Fruit fly (Drosophila melanogaster) whole organism, embryonic: ENCODE results near the gene CG11898.

Source experiments
- Atf-2 ChIP-seq: fragments of 200-800 bp; sonication (Bioruptor generic); optimal IDR thresholded peaks from 2 replicates; lab custom pipeline; 2016; ENCODE audit warnings: missing biosample characterization, missing genetic modification characterization
- B-H2 ChIP-seq: fragments of 200-800 bp; sonication (Bioruptor generic); optimal IDR thresholded peaks from 2 replicates; lab custom pipeline; 2018; ENCODE audit warnings: missing biosample characterization, mild to moderate bottlenecking, missing genetic modification characterization
- CG10462 ChIP-seq: fragments of 200-800 bp; sonication (Bioruptor generic); optimal IDR thresholded peaks from 2 replicates; lab custom pipeline; 2016; ENCODE audit warnings: missing biosample characterization, missing genetic modification characterization
- CG12299 ChIP-seq: fragments of 200-800 bp; sonication (Bioruptor generic); optimal IDR thresholded peaks from 2 replicates; lab custom pipeline; 2018; ENCODE audit warnings: missing biosample characterization, mild to moderate bottlenecking, missing genetic modification characterization
- CG12391 ChIP-seq: fragments of 200-800 bp; sonication (Bioruptor generic); optimal IDR thresholded peaks from 3 replicates; lab custom pipeline; 2018; ENCODE audit warnings: missing biosample characterization, mild to moderate bottlenecking, missing genetic modification characterization, moderate library complexity
- CG17829 ChIP-seq: fragments of 200-800 bp; optimal IDR thresholded peaks from 2 replicates; lab custom pipeline; 2019; ENCODE audit warnings: missing biosample characterization, mild to moderate bottlenecking, missing genetic modification characterization, moderate library complexity
- CG18011 ChIP-seq: fragments of 200-800 bp; sonication (Bioruptor generic); optimal IDR thresholded peaks from 2 replicates; lab custom pipeline; 2017; ENCODE audit warnings: missing biosample characterization, missing genetic modification characterization, mild to moderate bottlenecking, moderate library complexity, missing genotype
- CG1832 ChIP-seq: fragments of 200-800 bp; sonication (Bioruptor generic); optimal IDR thresholded peaks from 2 replicates; lab custom pipeline; 2017; ENCODE audit warnings: missing biosample characterization, mild to moderate bottlenecking, missing genetic modification characterization, inconsistent platforms
- CG32767 ChIP-seq: fragments of 200-800 bp; sonication (Bioruptor generic); IDR thresholded peaks from 2 replicates; pipeline ENCODE4 v1.3.6; 2022; ENCODE audit warnings: missing biosample characterization, missing genetic modification characterization
- CG3995 ChIP-seq: fragments of 200-800 bp; sonication (Bioruptor generic); optimal IDR thresholded peaks from 3 replicates; lab custom pipeline; 2016; ENCODE audit warnings: missing biosample characterization, missing genetic modification characterization
- CG6765 ChIP-seq: fragments of 200-800 bp; sonication (Bioruptor generic); optimal IDR thresholded peaks from 3 replicates; lab custom pipeline; 2017; ENCODE audit warnings: missing biosample characterization, mild to moderate bottlenecking, missing genetic modification characterization
- CG7839 ChIP-seq: fragments of 200-800 bp; sonication (Bioruptor generic); optimal IDR thresholded peaks from 3 replicates; lab custom pipeline; 2018; ENCODE audit warnings: missing biosample characterization, mild to moderate bottlenecking, missing genetic modification characterization, moderate library complexity
- CG7928 ChIP-seq: fragments of 200-800 bp; sonication (Bioruptor generic); optimal IDR thresholded peaks from 2 replicates; lab custom pipeline; 2017; ENCODE audit warnings: missing biosample characterization, mild to moderate bottlenecking, missing genetic modification characterization
- CG7963 ChIP-seq: fragments of 200-800 bp; sonication (Bioruptor generic); IDR thresholded peaks from 3 replicates; pipeline ENCODE4 v1.3.6; 2022; ENCODE audit warnings: missing biosample characterization, missing genetic modification characterization; ENCODE audit not compliant: partially characterized antibody
- CG8290 ChIP-seq, 3 experiments: fragments of 200-800 bp; sonication (Bioruptor generic); optimal IDR thresholded peaks; 2 replicates each; lab custom pipeline; 2016 to 2019; ENCODE audit warnings: missing biosample characterization in 3 of 3, missing genetic modification characterization in 3 of 3, mild to moderate bottlenecking in 2 of 3, moderate library complexity in 1 of 3
- CG8359 ChIP-seq: fragments of 200-800 bp; sonication (Bioruptor generic); optimal IDR thresholded peaks from 2 replicates; lab custom pipeline; 2017; ENCODE audit warnings: missing biosample characterization, mild to moderate bottlenecking, missing genetic modification characterization, borderline replicate concordance
- HHEX ChIP-seq: fragments of 200-800 bp; sonication (Bioruptor generic); optimal IDR thresholded peaks from 3 replicates; lab custom pipeline; 2017; ENCODE audit warnings: missing biosample characterization, mild to moderate bottlenecking, missing genetic modification characterization, missing genetic modification reagents
- NC2α ChIP-seq: fragments of 200-800 bp; sonication (Bioruptor generic); optimal IDR thresholded peaks from 2 replicates; lab custom pipeline; 2016; ENCODE audit warnings: missing biosample characterization, missing genetic modification characterization
- Nf-YC ChIP-seq: fragments of 200-800 bp; optimal IDR thresholded peaks from 3 replicates; lab custom pipeline; 2019; ENCODE audit warnings: missing biosample characterization, mild to moderate bottlenecking, missing genetic modification characterization, moderate library complexity
- Rx ChIP-seq: fragments of 200-800 bp; sonication (Bioruptor generic); IDR thresholded peaks from 2 replicates; pipeline ENCODE4 v1.3.6; 2022; ENCODE audit warnings: missing biosample characterization, missing genetic modification characterization
- Scr ChIP-seq: fragments of 200-800 bp; sonication (Bioruptor generic); IDR thresholded peaks from 2 replicates; pipeline ENCODE4 v1.3.6; 2022; ENCODE audit warnings: missing biosample characterization, missing genetic modification characterization; ENCODE audit not compliant: partially characterized antibody
- crc ChIP-seq: fragments of 200-800 bp; sonication (Bioruptor generic); optimal IDR thresholded peaks from 2 replicates; lab custom pipeline; 2016; ENCODE audit warnings: missing biosample characterization, missing genetic modification characterization
- da ChIP-seq: fragments of 200-800 bp; sonication (Bioruptor generic); optimal IDR thresholded peaks from 2 replicates; lab custom pipeline; 2016; ENCODE audit warnings: missing biosample characterization, missing genetic modification characterization
- dmrt11E ChIP-seq: fragments of 200-800 bp; sonication (Bioruptor generic); optimal IDR thresholded peaks from 3 replicates; lab custom pipeline; 2018; ENCODE audit warnings: missing biosample characterization, mild to moderate bottlenecking, missing genetic modification characterization, moderate library complexity
- gce ChIP-seq: fragments of 200-800 bp; sonication (Bioruptor generic); IDR thresholded peaks from 3 replicates; pipeline ENCODE4 v1.3.6; 2022; ENCODE audit warnings: missing biosample characterization, missing genetic modification characterization
- gt ChIP-seq: fragments of 200-800 bp; sonication (Bioruptor generic); IDR thresholded peaks from 2 replicates; pipeline ENCODE4 v1.3.6; 2022; ENCODE audit warnings: missing biosample characterization, missing genetic modification characterization
- ham ChIP-seq: fragments of 200-800 bp; sonication (Bioruptor generic); IDR thresholded peaks from 2 replicates; pipeline ENCODE4 v1.3.6; 2022; ENCODE audit warnings: missing biosample characterization, missing genetic modification characterization
- hb ChIP-seq: fragments of 200-800 bp; sonication (Bioruptor generic); IDR thresholded peaks from 3 replicates; pipeline ENCODE4 v1.3.6; 2022; ENCODE audit warnings: missing biosample characterization, missing genetic modification characterization; ENCODE audit not compliant: partially characterized antibody
- lola ChIP-seq, 3 experiments: fragments of >200 bp in 2 of 3; fragments of 200-800 bp in 1 of 3; sonication (Bioruptor generic) in 1 of 3; optimal IDR thresholded peaks; 2 replicates each; lab custom pipeline; 2017 to 2019; ENCODE audit warnings: missing biosample characterization in 3 of 3, missing genetic modification characterization in 3 of 3, mild to moderate bottlenecking in 1 of 3, moderate library complexity in 1 of 3
- luna ChIP-seq: fragments of 200-800 bp; sonication (Bioruptor generic); optimal IDR thresholded peaks from 2 replicates; lab custom pipeline; 2016; ENCODE audit warnings: missing biosample characterization, missing genetic modification characterization
- mirr ChIP-seq: fragments of 200-800 bp; sonication (Bioruptor generic); optimal IDR thresholded peaks from 3 replicates; lab custom pipeline; 2018; ENCODE audit warnings: missing biosample characterization, mild to moderate bottlenecking, missing genetic modification characterization
- nau ChIP-seq: fragments of 200-800 bp; sonication (Bioruptor generic); optimal IDR thresholded peaks from 3 replicates; lab custom pipeline; 2017; ENCODE audit warnings: missing biosample characterization, mild to moderate bottlenecking, missing genetic modification characterization, missing genetic modification reagents
- otp ChIP-seq: fragments of 200-800 bp; sonication (Bioruptor generic); IDR thresholded peaks from 3 replicates; pipeline ENCODE4, ENCODE4 v1.3.6; 2022; ENCODE audit warnings: missing biosample characterization, missing genetic modification characterization
- ranshi ChIP-seq: fragments of 200-800 bp; sonication (Bioruptor generic); IDR thresholded peaks from 2 replicates; pipeline ENCODE4 v1.3.6; 2022; ENCODE audit warnings: missing biosample characterization, missing genetic modification characterization
- sima ChIP-seq: fragments of 200-800 bp; sonication (Bioruptor generic); optimal IDR thresholded peaks from 2 replicates; lab custom pipeline; 2016; ENCODE audit warnings: missing biosample characterization, missing genetic modification characterization
- tll ChIP-seq, 2 experiments: fragments of 200-800 bp in 1 of 2; fragments of >200 bp in 1 of 2; sonication (Bioruptor generic) in 1 of 2; optimal IDR thresholded peaks; 2 replicates each; lab custom pipeline; 2017 to 2019; ENCODE audit warnings: missing biosample characterization in 2 of 2, missing genetic modification characterization in 2 of 2, mild to moderate bottlenecking in 1 of 2, moderate library complexity in 1 of 2
- trem ChIP-seq: fragments of 200-800 bp; optimal IDR thresholded peaks from 3 replicates; lab custom pipeline; 2019; ENCODE audit warnings: missing biosample characterization, mild to moderate bottlenecking, missing genetic modification characterization, moderate library complexity
- vvl ChIP-seq: fragments of 200-800 bp; sonication (Bioruptor generic); IDR thresholded peaks from 2 replicates; pipeline ENCODE4 v1.3.6; 2022; ENCODE audit warnings: missing biosample characterization, missing genetic modification characterization
- z ChIP-seq: fragments of 200-800 bp; sonication (Bioruptor generic); IDR thresholded peaks from 3 replicates; pipeline ENCODE4 v1.3.6; 2022; ENCODE audit warnings: missing biosample characterization, missing genetic modification characterization

Gene CG11898

DNA sequence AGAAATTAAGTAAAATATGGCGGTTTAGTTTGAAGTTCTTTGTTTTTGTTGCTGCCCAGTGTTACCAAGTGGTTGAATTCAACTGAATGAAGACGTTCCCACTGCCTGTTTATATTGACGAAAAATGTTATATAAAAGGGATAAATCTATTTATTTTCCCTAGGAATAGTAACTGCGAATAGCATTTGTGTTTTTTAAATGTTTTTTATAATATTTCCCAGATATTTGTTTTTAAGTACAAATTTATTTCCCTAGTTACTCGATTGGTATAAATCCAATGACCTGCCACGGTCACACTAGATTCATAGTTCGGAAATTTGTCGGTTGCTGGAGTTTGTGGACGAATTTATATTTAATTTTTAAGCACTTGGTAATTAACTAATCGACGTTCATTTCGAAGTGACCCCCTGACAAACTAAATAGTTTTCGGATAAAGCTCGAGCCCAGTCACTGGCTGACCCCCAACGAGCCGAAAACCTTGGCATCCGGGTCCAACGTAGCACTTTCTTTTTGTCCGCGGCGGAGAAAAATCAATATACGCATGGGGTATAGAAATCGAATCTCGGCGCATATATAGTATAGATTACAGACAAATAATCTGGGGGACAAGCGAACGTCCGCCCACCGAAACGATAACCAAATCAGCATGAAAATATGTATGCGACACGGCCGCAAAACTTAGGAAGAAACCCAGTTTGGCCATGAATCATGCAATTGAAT is 34.4 kb upstream of the CG11898 start, which contains the start of the genes dgt6 and Vha100-1 (continued):
- TF ChIP-seq Scr (peak; percentile 27; the same call in 1 of the 2 replicates), Rx (GFP tag; lab: Robert Waterston, UW) (no peak), da (GFP tag; lab: Kevin White, UChicago) (no peak), CG8290 (GFP tag; optimal IDR thresholded peaks at IDR 0.05; lab: Kevin White, UChicago) (no peak), CG8290 (tag; optimal IDR thresholded peaks at IDR 0.05; lab: Kevin White, UChicago) (no peak), gt (no peak), Atf-2 (GFP tag; lab: Kevin White, UChicago) (no peak), CG7963 (GFP tag; lab: Robert Waterston, UW) (no peak), CG18011 (no peak), hb (GFP tag; lab: Robert Waterston, UW) (no peak), CG17829 (tag; lab: Kevin White, UChicago) (peak; percentile 65), CG10462 (no peak), luna (GFP tag; lab: Kevin White, UChicago) (no peak), CG7928 (GFP tag; lab: Kevin White, UChicago) (no peak), dmrt11E (tag; lab: Kevin White, UChicago) (no peak), CG6765 (GFP tag; lab: Kevin White, UChicago) (no peak), z (no peak), otp (GFP tag; lab: Robert Waterston, UW) (no peak), B-H2 (GFP tag; lab: Kevin White, UChicago) (no peak), gce (no peak), CG3995 (GFP tag; lab: Kevin White, UChicago) (peak; percentile 13), ham (GFP tag; lab: Robert Waterston, UW) (no peak), trem (tag; lab: Kevin White, UChicago) (peak; percentile 83), CG8359 (no peak), lola (GFP tag; optimal IDR thresholded peaks at IDR 0.05; lab: Kevin White, UChicago) (peak in 1 of 3 experiments; percentile 26), crc (no peak), CG7839 (tag; lab: Kevin White, UChicago) (no peak), ranshi (GFP tag; lab: Robert Waterston, UW) (no peak), Nf-YC (tag; lab: Kevin White, UChicago) (no peak), nau (GFP tag; lab: Kevin White, UChicago) (no peak), HHEX (GFP tag; lab: Kevin White, UChicago) (no peak), mirr (GFP tag; lab: Kevin White, UChicago) (no peak), NC2α (GFP tag; lab: Kevin White, UChicago) (no peak), vvl (GFP tag; lab: Robert Waterston, UW) (peak; percentile 52; the same call in 1 of the 2 replicates), sima (GFP tag; lab: Kevin White, UChicago) (no peak), CG12299 (tag; lab: Kevin White, UChicago) (peak; percentile 15), CG32767 (GFP tag; lab: Robert Waterston, UW) (no peak), CG1832 (no peak), tll (GFP tag; optimal IDR thresholded peaks at IDR 0.05; lab: Kevin White, UChicago) (no peak), CG12391 (tag; lab: Kevin White, UChicago) (peak; percentile 62)
- TF ChIP-seq, all 482 proteins: peak for 91
